Worm (Caenorhabditis elegans) whole organism, L3 larva: Measurements from ENCODE around the gene F13H8.3.

Experiments
- R02D3.7 ChIP-seq: fragments of 150-350 bp; optimal IDR thresholded peaks from 2 replicates; lab custom pipeline; 2014; ENCODE audit warnings: missing biosample characterization, missing genetic modification characterization
- aly-2 ChIP-seq: fragments of 150-350 bp; optimal IDR thresholded peaks from 2 replicates; lab custom pipeline; 2014; ENCODE audit warnings: missing biosample characterization, missing genetic modification characterization
- ama-1 ChIP-seq: fragments of 150-350 bp; optimal IDR thresholded peaks from 2 replicates; lab custom pipeline; 2018
- ceh-28 ChIP-seq: fragments of 150-350 bp; optimal IDR thresholded peaks from 2 replicates; lab custom pipeline; 2014; ENCODE audit warnings: missing biosample characterization, missing genetic modification reagents, missing genetic modification characterization
- ceh-82 ChIP-seq: fragments of 150-350 bp; optimal IDR thresholded peaks from 2 replicates; lab custom pipeline; 2014; ENCODE audit warnings: missing biosample characterization, missing genetic modification characterization
- ceh-9 ChIP-seq: sonication (generic microtip); optimal IDR thresholded peaks from 2 replicates; lab custom pipeline; 2018; ENCODE audit warnings: missing biosample characterization, missing genetic modification characterization
- daf-12 ChIP-seq: fragments of 150-350 bp; optimal IDR thresholded peaks from 2 replicates; lab custom pipeline; 2014; ENCODE audit warnings: missing biosample characterization, missing genetic modification reagents, missing genetic modification characterization
- egl-5 ChIP-seq: fragments of 150-350 bp; optimal IDR thresholded peaks from 2 replicates; lab custom pipeline; 2017; ENCODE audit warnings: missing biosample characterization, missing genetic modification reagents, missing genetic modification characterization, inconsistent platforms
- elt-2 ChIP-seq: sonication (generic microtip); optimal IDR thresholded peaks from 2 replicates; lab custom pipeline; 2016; ENCODE audit warnings: missing genetic modification reagents, mild to moderate bottlenecking, missing genetic modification characterization, missing compliant biosample characterization
- fkh-2 ChIP-seq: fragments of 150-350 bp; optimal IDR thresholded peaks from 2 replicates; lab custom pipeline; 2014; ENCODE audit warnings: missing biosample characterization, missing genetic modification reagents, missing genetic modification characterization
- hmg-11 ChIP-seq: sonication (generic microtip); optimal IDR thresholded peaks from 2 replicates; lab custom pipeline; 2016; ENCODE audit warnings: missing genetic modification characterization, missing compliant biosample characterization
- jun-1 ChIP-seq: fragments of 150-350 bp; optimal IDR thresholded peaks from 2 replicates; lab custom pipeline; 2014; ENCODE audit warnings: missing biosample characterization, missing genetic modification reagents, missing genetic modification characterization
- lin-15B ChIP-seq: fragments of 150-350 bp; optimal IDR thresholded peaks from 2 replicates; lab custom pipeline; 2014; ENCODE audit warnings: missing biosample characterization, missing genetic modification characterization
- nfya-1 ChIP-seq: sonication (generic microtip); optimal IDR thresholded peaks from 2 replicates; lab custom pipeline; 2017; ENCODE audit warnings: missing genetic modification characterization, mild to moderate bottlenecking, missing compliant biosample characterization, antibody characterized with exemption, moderate library complexity; ENCODE audit not compliant: insufficient read depth
- nhr-11 ChIP-seq: fragments of 150-350 bp; optimal IDR thresholded peaks from 2 replicates; lab custom pipeline; 2014; ENCODE audit warnings: missing biosample characterization, missing genetic modification characterization
- nhr-12 ChIP-seq: fragments of 150-350 bp; optimal IDR thresholded peaks from 2 replicates; lab custom pipeline; 2014; ENCODE audit warnings: missing biosample characterization, missing genetic modification characterization
- nhr-23 ChIP-seq: fragments of 150-350 bp; optimal IDR thresholded peaks from 2 replicates; lab custom pipeline; 2014; ENCODE audit warnings: missing biosample characterization, missing genetic modification reagents, missing genetic modification characterization
- nhr-25 ChIP-seq: sonication (generic microtip); optimal IDR thresholded peaks from 2 replicates; lab custom pipeline; 2017; ENCODE audit warnings: missing biosample characterization, missing genetic modification characterization
- nhr-67 ChIP-seq: fragments of 150-350 bp; optimal IDR thresholded peaks from 2 replicates; lab custom pipeline; 2014; ENCODE audit warnings: missing biosample characterization, missing genetic modification characterization
- nhr-76 ChIP-seq: fragments of 150-350 bp; sonication (generic microtip); optimal IDR thresholded peaks from 5 replicates; lab custom pipeline; 2014; ENCODE audit warnings: missing biosample characterization, missing genetic modification characterization
- nhr-77 ChIP-seq: fragments of 150-350 bp; optimal IDR thresholded peaks from 2 replicates; lab custom pipeline; 2014; ENCODE audit warnings: missing biosample characterization, missing genetic modification characterization
- pha-4 ChIP-seq: fragments of 150-350 bp; optimal IDR thresholded peaks from 2 replicates; lab custom pipeline; 2014; ENCODE audit warnings: missing biosample characterization, missing genetic modification reagents, missing genetic modification characterization
- pqm-1 ChIP-seq: fragments of 150-350 bp; optimal IDR thresholded peaks from 2 replicates; lab custom pipeline; 2017; ENCODE audit warnings: missing biosample characterization, missing genetic modification characterization, inconsistent platforms
- tbx-2 ChIP-seq: sonication (generic microtip); optimal IDR thresholded peaks from 2 replicates; lab custom pipeline; 2016; ENCODE audit warnings: mild to moderate bottlenecking, missing genetic modification characterization, missing compliant biosample characterization
- unc-62 ChIP-seq: fragments of 150-350 bp; sonication (generic microtip); optimal IDR thresholded peaks from 4 replicates; lab custom pipeline; 2014; ENCODE audit warnings: missing biosample characterization, missing genetic modification reagents, missing genetic modification characterization
- zag-1 ChIP-seq: fragments of 150-350 bp; optimal IDR thresholded peaks from 2 replicates; lab custom pipeline; 2014; ENCODE audit warnings: missing biosample characterization, missing genetic modification characterization
- ztf-4 ChIP-seq: fragments of 150-350 bp; optimal IDR thresholded peaks from 2 replicates; lab custom pipeline; 2014; ENCODE audit warnings: missing biosample characterization, missing genetic modification characterization

The F13H8.3 gene

DNA sequence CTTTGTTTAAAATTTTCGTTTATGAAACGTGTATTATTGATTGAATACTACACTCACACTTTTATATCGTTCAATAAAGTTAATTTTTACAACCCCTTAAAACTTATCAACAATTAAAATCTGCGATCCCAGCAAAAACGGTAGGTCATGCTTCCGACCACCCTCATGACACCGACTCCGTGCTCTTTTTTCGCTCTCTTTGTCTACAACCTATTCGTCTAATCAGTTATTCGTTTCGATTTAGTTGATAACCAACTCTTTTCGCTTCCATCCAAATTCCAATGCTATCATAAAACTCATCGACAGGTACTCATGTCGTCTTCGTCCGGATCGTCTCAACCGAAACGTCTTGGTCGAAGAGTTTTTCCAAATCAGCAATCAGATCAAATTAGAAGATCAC, 19.3 kb downstream of the F13H8.3 start, which contains the start of gene F13H8.1:
Gene F13H8.1, plus strand, starts transcription at position 311 of the 400 bp plus-strand sequence.
- peak; percentile 14 for TF ChIP-seq pha-4 (tag; lab: Kevin White, UChicago)
- no peak for TF ChIP-seq nhr-77
- TF ChIP-seq hmg-11 (tag; lab: Kevin White, UChicago), result no peak
- no peak for TF ChIP-seq nhr-23
- peak; percentile 21 for TF ChIP-seq jun-1 (tag; lab: Kevin White, UChicago)
- TF ChIP-seq nhr-25, result no peak
- peak; percentile 88 for TF ChIP-seq elt-2 (tag; lab: Kevin White, UChicago)
- peak; percentile 61 for TF ChIP-seq pqm-1 (tag; lab: Kevin White, UChicago)
- no peak for TF ChIP-seq zag-1 (tag; lab: Kevin White, UChicago)

DNA sequence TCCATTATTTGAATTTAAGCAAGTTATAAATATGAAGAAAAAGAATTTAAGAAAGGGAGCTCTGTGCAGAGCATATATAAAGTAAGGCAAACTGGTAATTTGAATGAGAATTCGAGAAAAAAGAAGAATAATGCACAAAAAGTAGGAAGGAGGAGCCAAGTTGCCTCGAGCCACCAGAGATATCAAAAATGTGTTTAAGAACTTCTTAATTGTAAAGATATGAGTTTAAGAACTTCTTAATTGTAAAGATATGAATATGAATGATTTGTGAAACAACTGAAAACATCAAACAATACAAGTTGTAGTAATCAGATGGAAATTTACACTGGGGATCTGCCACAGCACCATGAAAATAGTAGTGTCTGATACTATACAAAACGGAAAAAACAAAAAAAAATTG, 23.1 kb downstream of the F13H8.3 start, which contains the start of gene F13H8.6:
Gene F13H8.6, minus strand, starts transcription at position 101 of the 400 bp plus-strand sequence.
- TF ChIP-seq nhr-12 (tag; lab: Kevin White, UChicago) (no peak), ceh-82 (tag; lab: Kevin White, UChicago) (no peak), daf-12 (tag; lab: Kevin White, UChicago) (no peak), nhr-11 (tag; lab: Kevin White, UChicago) (no peak), nhr-67 (no peak), elt-2 (tag; lab: Kevin White, UChicago) (no peak), ztf-4 (no peak), aly-2 (tag; lab: Kevin White, UChicago) (no peak)

DNA sequence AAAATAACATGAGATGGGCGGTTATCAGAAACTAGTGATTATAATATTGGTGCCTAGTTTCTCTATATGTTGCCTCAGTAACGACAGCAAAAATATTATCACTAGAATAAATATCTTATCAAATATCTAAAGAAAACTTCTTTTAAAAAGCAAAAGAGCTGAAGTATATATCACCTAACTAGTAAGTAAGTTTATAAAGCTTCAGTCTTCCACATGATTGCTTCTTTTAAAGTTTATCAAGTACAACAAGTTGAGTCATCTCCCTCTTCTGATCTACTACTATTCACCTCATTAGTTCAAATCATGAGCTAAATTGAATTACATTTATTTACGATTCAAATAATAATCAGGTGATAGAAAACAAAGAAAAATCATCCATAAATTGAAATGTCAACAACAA, 24.3 kb downstream of the F13H8.3 start:
- no peak for TF ChIP-seq unc-62 (GFP tag; lab: Kevin White, UChicago)
- TF ChIP-seq aly-2 (tag; lab: Kevin White, UChicago), result no peak
- no peak for TF ChIP-seq fkh-2 (tag; lab: Kevin White, UChicago)
- TF ChIP-seq zag-1 (tag; lab: Kevin White, UChicago), result no peak
- no peak for TF ChIP-seq ceh-28
- no peak for TF ChIP-seq egl-5 (tag; lab: Kevin White, UChicago)
- no peak for TF ChIP-seq tbx-2 (tag; lab: Kevin White, UChicago)
- TF ChIP-seq ceh-9 (tag; lab: Kevin White, UChicago), result no peak
- TF ChIP-seq R02D3.7 (tag; lab: Kevin White, UChicago), result no peak
- TF ChIP-seq pha-4 (tag; lab: Kevin White, UChicago), result no peak

DNA sequence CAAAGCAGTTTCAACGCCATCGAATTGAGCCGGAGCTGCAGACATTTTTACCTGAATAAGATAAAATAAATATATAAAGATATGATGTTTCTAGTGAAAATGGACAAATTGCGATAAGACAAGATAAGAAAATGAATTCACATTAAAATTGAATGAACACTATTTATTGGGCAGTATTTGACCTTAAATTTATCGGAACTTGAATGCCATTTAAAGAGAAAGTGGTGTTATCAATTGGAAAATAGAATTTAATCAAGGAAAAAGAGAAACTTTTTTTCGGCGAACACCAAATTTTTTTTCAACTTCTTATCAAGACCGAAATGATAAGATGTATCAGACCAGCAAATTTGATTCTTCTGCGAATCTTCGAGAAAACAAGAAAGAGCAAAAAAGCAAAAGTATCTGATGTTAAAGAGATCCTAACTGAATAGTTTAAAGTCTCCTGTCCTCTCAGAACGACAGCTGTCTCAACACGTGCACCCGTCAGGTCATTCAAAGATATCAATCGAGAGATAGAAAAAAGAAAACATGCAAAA, 26.3 kb downstream of the F13H8.3 start, which contains the start of gene upb-1:
Gene upb-1, minus strand, starts transcription at position 51 of the 536 bp plus-strand sequence.
- no peak for TF ChIP-seq nfya-1
- peak; percentile 78 for TF ChIP-seq elt-2 (tag; lab: Kevin White, UChicago)

DNA sequence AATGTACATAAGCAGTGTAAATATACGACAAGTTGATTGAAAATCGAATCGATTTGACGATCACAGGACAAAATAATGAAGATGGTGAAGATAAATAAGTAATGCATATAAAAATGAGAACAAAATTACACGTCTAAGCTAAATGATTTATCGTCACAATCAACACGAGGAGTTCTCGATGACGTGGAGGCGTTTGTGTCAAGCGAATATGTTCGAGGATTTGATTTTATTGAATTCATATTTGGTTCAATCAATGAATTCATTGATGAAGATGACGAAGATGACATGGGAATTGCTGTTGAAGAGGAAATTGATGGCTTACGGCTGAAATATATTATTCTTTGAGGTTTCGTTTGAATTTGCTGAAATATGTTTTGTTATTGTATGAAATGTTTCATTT, 28.7 kb downstream of the F13H8.3 start, which contains the start of gene nyn-3:
Gene nyn-3, minus strand, starts transcription at position 101 of the 400 bp plus-strand sequence.
- no peak for TF ChIP-seq nhr-76
- no peak for TF ChIP-seq ceh-82 (tag; lab: Kevin White, UChicago)
- no peak for TF ChIP-seq tbx-2 (tag; lab: Kevin White, UChicago)
- no peak for TF ChIP-seq lin-15B (tag; lab: Kevin White, UChicago)

DNA sequence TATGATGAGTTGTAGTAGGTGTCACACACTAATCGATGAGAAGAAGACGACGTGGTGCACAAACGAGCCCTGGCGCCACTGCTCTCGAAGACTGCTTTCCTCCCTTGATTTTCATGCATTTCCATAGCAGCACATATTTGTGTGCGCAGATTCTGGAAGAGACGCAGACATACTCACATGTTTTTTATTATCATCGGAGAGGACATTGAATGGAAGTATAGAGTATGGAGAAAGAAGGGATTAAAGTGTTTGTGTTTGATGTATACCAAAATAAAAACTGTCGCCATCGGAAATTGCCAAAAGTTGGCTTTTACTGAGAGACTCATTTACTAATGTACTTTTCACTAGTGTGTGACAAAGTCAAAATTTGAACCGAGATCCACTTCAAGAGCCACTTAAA, 30.5 kb downstream of the F13H8.3 start, which contains the start of gene mps-1:
Gene mps-1, minus strand, starts transcription at position 101 of the 400 bp plus-strand sequence.
- TF ChIP-seq nfya-1 (no peak), tbx-2 (tag; lab: Kevin White, UChicago) (no peak), daf-12 (tag; lab: Kevin White, UChicago) (no peak), ceh-9 (tag; lab: Kevin White, UChicago) (no peak)
- TF ChIP-seq, all 47 proteins: peak for 0

DNA sequence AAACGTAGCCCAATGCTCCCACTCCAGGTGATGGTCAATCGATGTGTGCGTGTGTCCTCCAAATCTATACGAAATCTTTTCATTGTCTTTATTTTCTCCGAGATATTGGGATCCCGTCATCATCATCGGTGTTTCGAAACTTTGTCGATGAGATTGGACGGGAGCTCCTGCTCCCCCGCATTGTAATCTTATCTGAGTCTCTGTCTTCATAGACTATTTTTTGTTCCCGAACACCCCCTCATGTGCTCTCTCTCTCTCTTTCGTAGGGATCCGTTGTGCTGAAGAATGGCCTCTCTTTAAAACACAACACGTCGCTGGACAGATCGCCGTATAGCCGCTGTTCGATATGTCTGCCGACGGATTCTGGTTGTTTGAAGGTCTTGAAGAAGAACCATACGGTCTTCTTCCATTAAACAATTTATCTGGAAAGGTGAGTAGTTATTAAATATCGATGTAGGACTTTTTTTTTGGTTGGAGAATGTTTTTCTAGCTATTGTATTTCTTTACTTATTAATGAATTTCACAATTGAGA, 39.5 kb downstream of the F13H8.3 start, which contains the start of gene C29F5.1:
Gene C29F5.1, plus strand, starts transcription at position 317 of the 532 bp plus-strand sequence.
- peak; percentile 40 for TF ChIP-seq egl-5 (tag; lab: Kevin White, UChicago)
- TF ChIP-seq ama-1 (lab: Kevin White, UChicago), result no peak
- peak; percentile 1 for TF ChIP-seq nfya-1
